Fruit fly (Drosophila melanogaster): ENCODE data around the gene CG6793.

Gene CG6793

dm6 chr3L:12062788-12063218 is 20.6 kb downstream of the CG6793 start:
- TF ChIP-seq CTCF (optimal IDR thresholded peaks at IDR 0.05) (no peak), CG8478 (optimal IDR thresholded peaks at IDR 0.05) (no peak)

- TF ChIP-seq CG8478 (optimal IDR thresholded peaks at IDR 0.05) (no peak), CTCF (optimal IDR thresholded peaks at IDR 0.05) (no peak)
These were observed 21.4 kb downstream of the CG6793 start for dm6 chr3L:12063442-12064080.

dm6 chr3L:12064759-12065158 is 22.6 kb downstream of the CG6793 start, which contains the start of gene rols:
TSS of gene rols (minus strand) at chr3L:12064859.
- no peak for TF ChIP-seq CTCF (optimal IDR thresholded peaks at IDR 0.05)
- TF ChIP-seq CG8478 (optimal IDR thresholded peaks at IDR 0.05) = no peak

dm6 chr3L:12066699-12067287 is 24.6 kb downstream of the CG6793 start:
- TF ChIP-seq CG8478 (optimal IDR thresholded peaks at IDR 0.05) = no peak
- peak; percentile 94 to 95 for TF ChIP-seq CTCF (optimal IDR thresholded peaks at IDR 0.05)

- TF ChIP-seq CG8478 (optimal IDR thresholded peaks at IDR 0.05) (no peak), CTCF (optimal IDR thresholded peaks at IDR 0.05) (no peak)
These were observed 30.2 kb downstream of the CG6793 start for dm6 chr3L:12072388-12072787.

- no peak for TF ChIP-seq CTCF (optimal IDR thresholded peaks at IDR 0.05)
- no peak for TF ChIP-seq CG8478 (optimal IDR thresholded peaks at IDR 0.05)
These were observed 30.9 kb downstream of the CG6793 start for dm6 chr3L:12073076-12073475.

dm6 chr3L:12073861-12074633 is 31.9 kb downstream of the CG6793 start:
- no peak for TF ChIP-seq CG8478 (optimal IDR thresholded peaks at IDR 0.05)
- no peak for TF ChIP-seq CTCF (optimal IDR thresholded peaks at IDR 0.05)

dm6 chr3L:12074952-12075351 is 32.8 kb downstream of the CG6793 start:
- TF ChIP-seq CG8478 (optimal IDR thresholded peaks at IDR 0.05) = no peak
- no peak for TF ChIP-seq CTCF (optimal IDR thresholded peaks at IDR 0.05)

dm6 chr3L:12076312-12076711 is 34.1 kb downstream of the CG6793 start:
- TF ChIP-seq CG8478 (optimal IDR thresholded peaks at IDR 0.05) (no peak), CTCF (optimal IDR thresholded peaks at IDR 0.05) (no peak)

dm6 chr3L:12077348-12077747 is 35.2 kb downstream of the CG6793 start:
- TF ChIP-seq CTCF (optimal IDR thresholded peaks at IDR 0.05) (no peak), CG8478 (optimal IDR thresholded peaks at IDR 0.05) (no peak)

dm6 chr3L:12077953-12078352 is 35.8 kb downstream of the CG6793 start:
- TF ChIP-seq CTCF (optimal IDR thresholded peaks at IDR 0.05) = no peak
- no peak for TF ChIP-seq CG8478 (optimal IDR thresholded peaks at IDR 0.05)

- no peak for TF ChIP-seq CTCF (optimal IDR thresholded peaks at IDR 0.05)
- no peak for TF ChIP-seq CG8478 (optimal IDR thresholded peaks at IDR 0.05)
These were observed 36.5 kb downstream of the CG6793 start for dm6 chr3L:12078551-12079318.

- TF ChIP-seq CTCF (optimal IDR thresholded peaks at IDR 0.05) (no peak), CG8478 (optimal IDR thresholded peaks at IDR 0.05) (no peak)
These were observed 37.2 kb downstream of the CG6793 start for dm6 chr3L:12079319-12079933.

- no peak for TF ChIP-seq CG8478 (optimal IDR thresholded peaks at IDR 0.05)
These were observed 38.2 kb downstream of the CG6793 start for dm6 chr3L:12080423-12080822.

Data from S2 (cell line).